Worm (Caenorhabditis elegans) whole organism, L4 larva: ENCODE results near the gene tag-153.

ENCODE experiments used
- hmg-1.1 ChIP-seq: fragments of 200-800 bp; sonication (Bioruptor generic); IDR thresholded peaks from 2 replicates; pipeline ENCODE4 v1.3.6; 2022; ENCODE audit warnings: missing genetic modification reagents, missing genetic modification characterization, missing compliant biosample characterization
- lin-1 ChIP-seq: fragments of 200-800 bp; sonication (Bioruptor generic); IDR thresholded peaks from 2 replicates; pipeline ENCODE4 v1.3.6; 2022; ENCODE audit warnings: missing genetic modification reagents, missing genetic modification characterization, missing compliant biosample characterization
- lin-39 ChIP-seq: fragments of 150-350 bp; optimal IDR thresholded peaks from 2 replicates; lab custom pipeline; 2014; ENCODE audit warnings: missing biosample characterization, missing genetic modification reagents, missing genetic modification characterization
- set-16 ChIP-seq: fragments of 200-800 bp; sonication (Bioruptor generic); IDR thresholded peaks from 2 replicates; pipeline ENCODE4 v1.3.6; 2022; ENCODE audit warnings: missing genetic modification reagents, missing genetic modification characterization, missing compliant biosample characterization
- snpc-4 ChIP-seq: fragments of 150-350 bp; optimal IDR thresholded peaks from 2 replicates; lab custom pipeline; 2014; ENCODE audit warnings: missing biosample characterization, missing genetic modification characterization
- zag-1 ChIP-seq: fragments of 150-350 bp; optimal IDR thresholded peaks from 2 replicates; lab custom pipeline; 2014; ENCODE audit warnings: missing biosample characterization, missing genetic modification characterization

DNA sequence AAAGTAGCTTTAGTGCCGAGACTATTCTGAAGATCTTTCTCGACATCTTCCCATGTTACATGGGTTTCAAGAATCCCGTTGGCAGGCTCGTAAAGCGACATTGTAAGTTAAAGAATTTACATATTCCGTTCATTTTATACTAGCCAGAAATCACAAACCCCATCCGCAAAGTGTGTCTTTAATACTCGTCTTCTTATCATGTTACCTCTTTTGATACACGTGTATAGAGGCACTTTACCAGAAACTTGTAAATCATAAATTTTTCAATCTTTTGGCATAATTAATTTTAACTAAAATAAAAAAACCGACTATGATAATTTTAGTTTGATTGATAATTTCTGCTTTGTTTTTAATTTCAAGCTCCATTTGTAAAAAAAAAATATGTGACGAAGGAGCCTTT, 48.1 kb downstream of the tag-153 start, which contains the start of gene E02C12.6:
- TF ChIP-seq lin-39 (tag; lab: Kevin White, UChicago) (no peak), zag-1 (tag; lab: Kevin White, UChicago) (no peak), lin-1 (GFP tag; lab: Robert Waterston, UW) (no peak), snpc-4 (no peak), set-16 (GFP tag; lab: Robert Waterston, UW) (no peak), hmg-1.1 (GFP tag; lab: Robert Waterston, UW) (no peak)
